Fruit fly (Drosophila melanogaster) whole organism, pupa: ENCODE measurements around the gene Anp.
A peak's percentile ranks its signal among the peaks of the same experiment; 100 is the strongest.

Experiments used
- CG13204 ChIP-seq: fragments of 200-800 bp; sonication (Bioruptor generic); optimal IDR thresholded peaks from 2 replicates; lab custom pipeline; 2018; ENCODE audit warnings: missing biosample characterization, mild to moderate bottlenecking, missing genetic modification characterization, moderate library complexity
- CG32121 ChIP-seq: fragments of 200-800 bp; sonication (Bioruptor generic); IDR thresholded peaks from 2 replicates; pipeline ENCODE4 v1.3.6; 2022; ENCODE audit warnings: missing biosample characterization, missing genetic modification characterization
- CG8301 ChIP-seq: fragments of 200-800 bp; sonication (Bioruptor generic); optimal IDR thresholded peaks from 2 replicates; lab custom pipeline; 2018; ENCODE audit warnings: missing biosample characterization, mild to moderate bottlenecking, missing genetic modification characterization
- Snoo ChIP-seq: fragments of 200-800 bp; sonication (Bioruptor generic); optimal IDR thresholded peaks from 3 replicates; lab custom pipeline; 2017; ENCODE audit warnings: missing biosample characterization, mild to moderate bottlenecking, missing genetic modification characterization, inconsistent platforms
- fd96Ca ChIP-seq: fragments of 200-800 bp; sonication (Bioruptor generic); IDR thresholded peaks from 3 replicates; pipeline ENCODE4 v1.3.6; 2022; ENCODE audit warnings: missing biosample characterization, missing genetic modification characterization
- rn ChIP-seq: fragments of 200-800 bp; sonication (Bioruptor generic); IDR thresholded peaks from 2 replicates; pipeline ENCODE4 v1.3.6; 2022; ENCODE audit warnings: missing biosample characterization, missing genetic modification characterization

dm6 chr3R:30243262-30243815 is 33.6 kb downstream of the Anp start, which contains the start of gene CG9737:
- TF ChIP-seq fd96Ca (GFP tag; lab: Robert Waterston, UW) = peak; percentile 71
- peak; percentile 91 for TF ChIP-seq Snoo (tag; lab: Kevin White, UChicago)
- TF ChIP-seq rn (GFP tag; lab: Robert Waterston, UW) = no peak
- TF ChIP-seq CG8301 = peak; percentile 79
- TF ChIP-seq CG13204 = peak; percentile 80
- peak; percentile 68 for TF ChIP-seq CG32121
